Fruit fly (Drosophila melanogaster) whole organism, pupa: ENCODE measurements around the gene Orp8.

Experiments used
- CG10348 ChIP-seq: fragments of 200-800 bp; sonication (Bioruptor generic); IDR thresholded peaks from 2 replicates; pipeline ENCODE4 v1.3.6; 2022; ENCODE audit warnings: missing biosample characterization, missing genetic modification characterization
- CG12605 ChIP-seq: fragments of 200-800 bp; sonication (Bioruptor generic); IDR thresholded peaks from 2 replicates; pipeline ENCODE4 v1.3.6; 2022; ENCODE audit warnings: missing biosample characterization, missing genetic modification characterization
- CG13204 ChIP-seq: fragments of 200-800 bp; sonication (Bioruptor generic); optimal IDR thresholded peaks from 2 replicates; lab custom pipeline; 2018; ENCODE audit warnings: missing biosample characterization, mild to moderate bottlenecking, missing genetic modification characterization, moderate library complexity
- CG14655 ChIP-seq: fragments of 200-800 bp; sonication (Bioruptor generic); optimal IDR thresholded peaks from 3 replicates; lab custom pipeline; 2017; ENCODE audit warnings: mild to moderate bottlenecking, missing biosample characterization, missing genetic modification reagents, missing genetic modification characterization
- CG15710 ChIP-seq: fragments of 200-800 bp; sonication (Bioruptor generic); optimal IDR thresholded peaks from 2 replicates; lab custom pipeline; 2018; ENCODE audit warnings: missing biosample characterization, mild to moderate bottlenecking, missing genetic modification characterization, moderate library complexity
- CG17806 ChIP-seq: fragments of 200-800 bp; sonication (Bioruptor generic); optimal IDR thresholded peaks from 2 replicates; lab custom pipeline; 2018; ENCODE audit warnings: missing biosample characterization, mild to moderate bottlenecking, missing genetic modification characterization, moderate library complexity
- CG32121 ChIP-seq: fragments of 200-800 bp; sonication (Bioruptor generic); IDR thresholded peaks from 2 replicates; pipeline ENCODE4 v1.3.6; 2022; ENCODE audit warnings: missing biosample characterization, missing genetic modification characterization
- CG34367 ChIP-seq: fragments of 200-800 bp; sonication (Bioruptor generic); optimal IDR thresholded peaks from 2 replicates; lab custom pipeline; 2018; ENCODE audit warnings: missing biosample characterization, mild to moderate bottlenecking, missing genetic modification characterization
- CG4496 ChIP-seq: fragments of 200-800 bp; sonication (Bioruptor generic); IDR thresholded peaks from 3 replicates; pipeline ENCODE4 v1.3.6; 2022; ENCODE audit warnings: missing biosample characterization, missing genetic modification characterization
- CG8159 ChIP-seq: fragments of 200-800 bp; sonication (Bioruptor generic); optimal IDR thresholded peaks from 3 replicates; lab custom pipeline; 2018; ENCODE audit warnings: missing biosample characterization, mild to moderate bottlenecking, missing genetic modification characterization, moderate library complexity
- CG8301 ChIP-seq: fragments of 200-800 bp; sonication (Bioruptor generic); optimal IDR thresholded peaks from 2 replicates; lab custom pipeline; 2018; ENCODE audit warnings: missing biosample characterization, mild to moderate bottlenecking, missing genetic modification characterization
- CG9948 ChIP-seq: fragments of 200-800 bp; sonication (Bioruptor generic); optimal IDR thresholded peaks from 2 replicates; lab custom pipeline; 2018; ENCODE audit warnings: missing biosample characterization, mild to moderate bottlenecking, missing genetic modification characterization, moderate library complexity
- D1 ChIP-seq: fragments of 200-800 bp; sonication (Bioruptor generic); optimal IDR thresholded peaks from 2 replicates; lab custom pipeline; 2018; ENCODE audit warnings: missing biosample characterization, mild to moderate bottlenecking, missing genetic modification characterization, moderate library complexity
- EcR ChIP-seq: fragments of 200-800 bp; sonication (Bioruptor generic); optimal IDR thresholded peaks from 3 replicates; lab custom pipeline; 2019; ENCODE audit warnings: missing biosample characterization, missing genetic modification characterization, mild to moderate bottlenecking, moderate library complexity, missing genetic modification reagents
- Ets98B ChIP-seq: fragments of 200-800 bp; sonication (Bioruptor generic); IDR thresholded peaks from 2 replicates; pipeline ENCODE4 v1.3.6; 2022; ENCODE audit warnings: missing biosample characterization, missing genetic modification characterization
- Pif1A ChIP-seq: fragments of 200-800 bp; sonication (Bioruptor generic); optimal IDR thresholded peaks from 3 replicates; lab custom pipeline; 2016; ENCODE audit warnings: missing biosample characterization, missing genetic modification characterization
- Pif1B ChIP-seq: fragments of 200-800 bp; sonication (Bioruptor generic); optimal IDR thresholded peaks from 3 replicates; lab custom pipeline; 2016; ENCODE audit warnings: missing biosample characterization, missing genetic modification characterization
- Snoo ChIP-seq: fragments of 200-800 bp; sonication (Bioruptor generic); optimal IDR thresholded peaks from 3 replicates; lab custom pipeline; 2017; ENCODE audit warnings: missing biosample characterization, mild to moderate bottlenecking, missing genetic modification characterization, inconsistent platforms
- fd96Ca ChIP-seq: fragments of 200-800 bp; sonication (Bioruptor generic); IDR thresholded peaks from 3 replicates; pipeline ENCODE4 v1.3.6; 2022; ENCODE audit warnings: missing biosample characterization, missing genetic modification characterization
- gl ChIP-seq: fragments of 200-800 bp; sonication (Bioruptor generic); optimal IDR thresholded peaks from 2 replicates; lab custom pipeline; 2018; ENCODE audit warnings: missing biosample characterization, mild to moderate bottlenecking, missing genetic modification characterization
- rn ChIP-seq: fragments of 200-800 bp; sonication (Bioruptor generic); IDR thresholded peaks from 2 replicates; pipeline ENCODE4 v1.3.6; 2022; ENCODE audit warnings: missing biosample characterization, missing genetic modification characterization

The Orp8 gene

DNA sequence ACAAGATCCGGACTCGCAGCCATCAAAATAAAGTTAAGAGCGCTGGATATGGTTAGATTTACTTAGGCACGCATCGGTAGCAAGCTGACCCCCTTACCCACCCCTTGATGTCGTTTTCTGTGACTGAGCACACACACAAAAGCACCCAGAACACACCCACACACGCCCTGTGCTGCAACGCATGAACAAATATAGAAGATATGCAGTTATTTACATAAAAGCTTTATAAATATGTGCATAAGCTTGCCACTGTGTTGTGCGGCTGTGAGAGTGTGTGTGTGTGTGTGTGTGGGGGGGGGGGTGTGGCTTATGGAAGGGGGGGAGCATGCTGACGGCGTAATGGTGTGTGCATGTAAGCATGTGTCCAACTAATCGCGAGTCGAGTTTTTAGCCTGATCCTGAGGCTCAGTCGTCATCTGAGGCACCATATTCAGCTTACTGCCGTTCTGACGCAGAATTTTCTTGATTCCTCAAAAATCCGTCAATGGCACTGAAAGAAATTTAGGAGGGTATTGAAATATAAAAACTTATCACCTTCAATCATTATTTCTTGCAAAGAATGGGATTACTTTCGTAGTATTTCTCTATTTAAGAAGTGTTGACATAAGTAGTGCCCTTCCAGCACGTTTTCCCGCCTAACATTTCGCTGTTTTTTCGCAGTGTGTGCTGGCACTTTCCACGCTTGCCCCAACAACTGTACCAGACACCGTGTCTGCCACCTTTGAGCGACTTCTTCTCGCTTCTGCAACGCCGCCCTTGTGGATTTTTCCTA lies 23.3 kb upstream of the Orp8 start:
- peak; percentile 69 for TF ChIP-seq CG8159 (tag; lab: Kevin White, UChicago)
- peak; percentile 71; the same call in 2 of the 3 replicates for TF ChIP-seq fd96Ca
- peak; percentile 32 for TF ChIP-seq Snoo
- peak; percentile 11 for TF ChIP-seq CG13204
- TF ChIP-seq CG10348 (GFP tag; lab: Robert Waterston, UW) = no peak
- peak; percentile 44 for TF ChIP-seq Ets98B (GFP tag; lab: Robert Waterston, UW)
- TF ChIP-seq CG8301 (tag; lab: Kevin White, UChicago) = peak; percentile 77
- peak; percentile 47 for TF ChIP-seq Pif1A (GFP tag; lab: Kevin White, UChicago)
- peak; percentile 27 for TF ChIP-seq Pif1B (GFP tag; lab: Kevin White, UChicago)
- no peak for TF ChIP-seq EcR
- TF ChIP-seq CG34367 (tag; lab: Kevin White, UChicago) = peak; percentile 56
- peak; percentile 68 for TF ChIP-seq CG17806 (tag; lab: Kevin White, UChicago)
- peak; percentile 68 for TF ChIP-seq CG9948
- peak; percentile 58 for TF ChIP-seq CG15710 (tag; lab: Kevin White, UChicago)
- no peak for TF ChIP-seq rn (GFP tag; lab: Robert Waterston, UW)
- TF ChIP-seq D1 (tag; lab: Kevin White, UChicago) = no peak
- no peak; the same call in 1 of the 2 replicates for TF ChIP-seq CG32121
- TF ChIP-seq gl (tag; lab: Kevin White, UChicago) = no peak
- TF ChIP-seq CG12605 (GFP tag; lab: Robert Waterston, UW) = peak; percentile 60; the same call in 1 of the 2 replicates
- TF ChIP-seq CG4496 (GFP tag; lab: Robert Waterston, UW) = peak; percentile 77
- TF ChIP-seq CG14655 (GFP tag; lab: Kevin White, UChicago) = peak; percentile 79

dm6 chr3R:20286758-20287157 lies 22.4 kb upstream of the Orp8 start:
- no peak for TF ChIP-seq Pif1A (GFP tag; lab: Kevin White, UChicago)

DNA sequence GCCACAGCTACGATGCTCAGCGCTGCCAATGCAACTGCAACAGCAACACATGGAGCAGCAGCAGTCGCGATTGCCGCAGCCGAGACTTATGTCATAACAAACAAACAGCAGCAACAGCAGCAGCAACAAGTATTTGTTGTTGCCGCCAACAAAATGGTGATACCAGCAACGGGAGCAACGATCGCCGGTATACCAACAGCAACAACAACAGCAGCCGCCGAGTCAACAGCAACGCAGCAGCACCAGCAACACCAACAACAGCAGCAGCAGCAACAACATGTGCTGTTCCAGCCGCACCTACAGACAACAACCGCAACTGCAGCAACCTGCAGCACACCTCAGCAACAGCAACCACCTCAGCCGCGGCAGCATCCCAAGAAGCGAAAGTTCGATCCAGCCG lies 21.1 kb upstream of the Orp8 start:
- TF ChIP-seq CG4496 (GFP tag; lab: Robert Waterston, UW) (no peak), CG8301 (tag; lab: Kevin White, UChicago) (no peak), CG14655 (GFP tag; lab: Kevin White, UChicago) (no peak), EcR (peak; percentile 57)

DNA sequence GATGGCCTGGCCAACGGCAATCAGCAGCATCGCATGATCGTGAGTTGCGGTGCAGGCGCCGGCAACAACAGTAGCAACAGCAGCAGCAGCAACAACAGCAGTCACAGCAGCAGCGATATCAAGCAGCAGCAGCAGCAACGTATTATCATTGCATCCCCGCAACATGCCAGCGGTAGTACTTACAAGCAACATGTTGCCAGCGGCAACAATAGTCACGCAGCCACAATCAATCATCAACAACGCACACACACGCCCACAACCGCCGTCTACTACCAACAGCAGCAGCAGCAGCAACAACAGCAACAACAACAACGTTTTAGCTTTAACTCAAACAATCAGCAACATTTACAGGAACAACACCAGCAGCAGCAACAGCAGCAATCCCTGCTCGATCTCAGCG lies 20.6 kb upstream of the Orp8 start:
- no peak for TF ChIP-seq CG34367 (tag; lab: Kevin White, UChicago)
- TF ChIP-seq Ets98B (GFP tag; lab: Robert Waterston, UW) = no peak
- no peak for TF ChIP-seq CG9948
- no peak for TF ChIP-seq CG17806 (tag; lab: Kevin White, UChicago)
- TF ChIP-seq CG8159 (tag; lab: Kevin White, UChicago) = no peak
- no peak for TF ChIP-seq CG12605 (GFP tag; lab: Robert Waterston, UW)
- no peak for TF ChIP-seq Pif1A (GFP tag; lab: Kevin White, UChicago)

dm6 chr3R:20291106-20291505 lies 18.0 kb upstream of the Orp8 start:
- TF ChIP-seq Snoo (no peak), CG34367 (tag; lab: Kevin White, UChicago) (no peak), CG13204 (peak; percentile 9), gl (tag; lab: Kevin White, UChicago) (no peak), CG4496 (GFP tag; lab: Robert Waterston, UW) (no peak), EcR (peak; percentile 22), CG32121 (no peak), fd96Ca (no peak)

dm6 chr3R:20291594-20291993 lies 17.6 kb upstream of the Orp8 start:
- TF ChIP-seq CG12605 (GFP tag; lab: Robert Waterston, UW) (no peak), Pif1A (GFP tag; lab: Kevin White, UChicago) (no peak), CG15710 (tag; lab: Kevin White, UChicago) (peak; percentile 39), CG17806 (tag; lab: Kevin White, UChicago) (peak; percentile 31), Ets98B (GFP tag; lab: Robert Waterston, UW) (no peak), CG8159 (tag; lab: Kevin White, UChicago) (peak; percentile 64), CG14655 (GFP tag; lab: Kevin White, UChicago) (peak; percentile 19), Snoo (no peak), rn (GFP tag; lab: Robert Waterston, UW) (no peak), D1 (tag; lab: Kevin White, UChicago) (no peak), CG9948 (peak; percentile 44), CG13204 (no peak), Pif1B (GFP tag; lab: Kevin White, UChicago) (no peak), EcR (no peak), gl (tag; lab: Kevin White, UChicago) (no peak), fd96Ca (no peak), CG8301 (tag; lab: Kevin White, UChicago) (no peak), CG4496 (GFP tag; lab: Robert Waterston, UW) (no peak), CG10348 (GFP tag; lab: Robert Waterston, UW) (no peak), CG32121 (no peak), CG34367 (tag; lab: Kevin White, UChicago) (peak; percentile 11)
